Fruit fly (Drosophila melanogaster) whole organism, embryonic: ENCODE data around the gene CG42795.
A peak's percentile ranks its signal among the peaks of the same experiment; 100 is the strongest.

Experiments
- Antp ChIP-seq: fragments of 200-800 bp; sonication (Bioruptor generic); optimal IDR thresholded peaks from 3 replicates; lab custom pipeline; 2016; ENCODE audit warnings: missing biosample characterization, missing genetic modification characterization
- Atf-2 ChIP-seq: fragments of 200-800 bp; sonication (Bioruptor generic); optimal IDR thresholded peaks from 2 replicates; lab custom pipeline; 2016; ENCODE audit warnings: missing biosample characterization, missing genetic modification characterization
- CG10267 ChIP-seq: fragments of 200-800 bp; sonication (Bioruptor generic); optimal IDR thresholded peaks from 2 replicates; lab custom pipeline; 2018; ENCODE audit warnings: missing biosample characterization, mild to moderate bottlenecking, missing genetic modification characterization, moderate library complexity
- CG11093 ChIP-seq: fragments of 200-800 bp; sonication (Bioruptor generic); IDR thresholded peaks from 3 replicates; pipeline ENCODE4 v1.3.6; 2022; ENCODE audit warnings: missing biosample characterization, missing genetic modification characterization
- CG11723 ChIP-seq: fragments of 200-800 bp; sonication (Bioruptor generic); optimal IDR thresholded peaks from 2 replicates; lab custom pipeline; 2017; ENCODE audit warnings: missing biosample characterization, mild to moderate bottlenecking, missing genetic modification characterization
- CG12104 ChIP-seq: fragments of 200-800 bp; sonication (Bioruptor generic); optimal IDR thresholded peaks from 3 replicates; lab custom pipeline; 2016; ENCODE audit warnings: missing biosample characterization, missing genetic modification characterization
- CG13624 ChIP-seq: fragments of 200-800 bp; sonication (Bioruptor generic); optimal IDR thresholded peaks from 2 replicates; lab custom pipeline; 2016; ENCODE audit warnings: missing biosample characterization, missing genetic modification characterization
- CG13894 ChIP-seq: fragments of 200-800 bp; sonication (Bioruptor generic); optimal IDR thresholded peaks from 3 replicates; lab custom pipeline; 2018; ENCODE audit warnings: missing biosample characterization, mild to moderate bottlenecking, missing genetic modification characterization, moderate library complexity
- CG14965 ChIP-seq: fragments of 200-800 bp; sonication (Bioruptor generic); optimal IDR thresholded peaks from 2 replicates; lab custom pipeline; 2016; ENCODE audit warnings: missing biosample characterization, missing genetic modification characterization, borderline replicate concordance
- CG16813 ChIP-seq: fragments of 200-800 bp; sonication (Bioruptor generic); IDR thresholded peaks from 3 replicates; pipeline ENCODE4 v1.3.6; 2022; ENCODE audit warnings: missing biosample characterization, missing genetic modification characterization; ENCODE audit not compliant: partially characterized antibody
- CG17912 ChIP-seq: fragments of 200-800 bp; sonication (Bioruptor generic); optimal IDR thresholded peaks from 2 replicates; lab custom pipeline; 2018; ENCODE audit warnings: missing biosample characterization, mild to moderate bottlenecking, missing genetic modification characterization
- CG2116 ChIP-seq: fragments of 200-800 bp; sonication (Bioruptor generic); optimal IDR thresholded peaks from 3 replicates; lab custom pipeline; 2018; ENCODE audit warnings: missing biosample characterization, mild to moderate bottlenecking, missing genetic modification characterization
- CG2889 ChIP-seq: fragments of 200-800 bp; sonication (Bioruptor generic); IDR thresholded peaks from 3 replicates; pipeline ENCODE4 v1.3.6; 2022; ENCODE audit warnings: missing biosample characterization, missing genetic modification characterization
- CG3407 ChIP-seq: fragments of 200-800 bp; sonication (Bioruptor generic); optimal IDR thresholded peaks from 2 replicates; lab custom pipeline; 2018; ENCODE audit warnings: missing biosample characterization, mild to moderate bottlenecking, missing genetic modification characterization
- CG4404 ChIP-seq: fragments of 200-800 bp; sonication (Bioruptor generic); IDR thresholded peaks from 2 replicates; pipeline ENCODE4 v1.3.6; 2022; ENCODE audit warnings: missing biosample characterization, missing genetic modification characterization
- CG5180 ChIP-seq: fragments of 200-800 bp; sonication (Bioruptor generic); optimal IDR thresholded peaks from 3 replicates; lab custom pipeline; 2017; ENCODE audit warnings: missing biosample characterization, missing genetic modification characterization, mild to moderate bottlenecking, moderate library complexity, missing genetic modification reagents
- CG7271 ChIP-seq: fragments of 200-800 bp; sonication (Bioruptor generic); optimal IDR thresholded peaks from 2 replicates; lab custom pipeline; 2018; ENCODE audit warnings: missing biosample characterization, mild to moderate bottlenecking, missing genetic modification characterization, moderate library complexity
- CG7745 ChIP-seq: fragments of 200-800 bp; sonication (Bioruptor generic); optimal IDR thresholded peaks from 2 replicates; lab custom pipeline; 2018; ENCODE audit warnings: missing biosample characterization, mild to moderate bottlenecking, missing genetic modification characterization, moderate library complexity
- Deaf1 ChIP-seq: fragments of 200-800 bp; optimal IDR thresholded peaks from 3 replicates; lab custom pipeline; 2019; ENCODE audit warnings: missing biosample characterization, mild to moderate bottlenecking, missing genetic modification characterization, moderate library complexity
- HLHmδ ChIP-seq: fragments of 200-800 bp; sonication (Bioruptor generic); optimal IDR thresholded peaks from 2 replicates; lab custom pipeline; 2018; ENCODE audit warnings: missing biosample characterization, mild to moderate bottlenecking, missing genetic modification characterization, moderate library complexity
- HmgZ ChIP-seq: fragments of 200-800 bp; sonication (Bioruptor generic); optimal IDR thresholded peaks from 2 replicates; lab custom pipeline; 2018; ENCODE audit warnings: missing biosample characterization, mild to moderate bottlenecking, missing genetic modification characterization
- Hmx ChIP-seq: fragments of 200-800 bp; sonication (Bioruptor generic); optimal IDR thresholded peaks from 2 replicates; lab custom pipeline; 2016; ENCODE audit warnings: missing biosample characterization, missing genetic modification characterization
- Hr78 ChIP-seq, 2 experiments: fragments of 200-800 bp in 1 of 2; fragments of >200 bp in 1 of 2; sonication (Bioruptor generic) in 1 of 2; optimal IDR thresholded peaks; 2 replicates each; lab custom pipeline; 2017 to 2019; ENCODE audit warnings: missing biosample characterization in 2 of 2, missing genetic modification characterization in 2 of 2, mild to moderate bottlenecking in 1 of 2, moderate library complexity in 1 of 2
- Lhr ChIP-seq: fragments of 200-800 bp; sonication (Bioruptor generic); optimal IDR thresholded peaks from 3 replicates; lab custom pipeline; 2017; ENCODE audit warnings: mild to moderate bottlenecking, missing biosample characterization, missing genetic modification reagents, missing genetic modification characterization
- Mad ChIP-seq: fragments of 200-800 bp; sonication (Bioruptor generic); optimal IDR thresholded peaks from 2 replicates; lab custom pipeline; 2016; ENCODE audit warnings: missing biosample characterization, missing genetic modification characterization
- NFAT ChIP-seq: fragments of 200-800 bp; sonication (Bioruptor generic); IDR thresholded peaks from 2 replicates; pipeline ENCODE4 v1.3.6; 2022; ENCODE audit warnings: missing biosample characterization, missing genetic modification characterization
- Nf-YC ChIP-seq: fragments of 200-800 bp; optimal IDR thresholded peaks from 3 replicates; lab custom pipeline; 2019; ENCODE audit warnings: missing biosample characterization, mild to moderate bottlenecking, missing genetic modification characterization, moderate library complexity
- Optix ChIP-seq: fragments of 200-800 bp; sonication (Bioruptor generic); IDR thresholded peaks from 3 replicates; pipeline ENCODE4 v1.3.6; 2022; ENCODE audit warnings: missing biosample characterization, missing genetic modification characterization
- Trl ChIP-seq, 3 experiments: fragments of >200 bp in 2 of 3; fragments of 200-800 bp in 1 of 3; sonication (Bioruptor generic) in 1 of 3; optimal IDR thresholded peaks; 2 replicates in 1 of 3; 3 replicates in 2 of 3; lab custom pipeline; 2016 to 2017; ENCODE audit warnings: missing biosample characterization in 1 of 3, missing genetic modification characterization in 1 of 3
- ap ChIP-seq: fragments of 200-800 bp; sonication (Bioruptor generic); IDR thresholded peaks from 2 replicates; pipeline ENCODE4 v1.3.6; 2022; ENCODE audit warnings: missing biosample characterization, missing genetic modification characterization
- bsh ChIP-seq, 2 experiments: fragments of 200-800 bp; sonication (Bioruptor generic); optimal IDR thresholded peaks; 2 replicates each; lab custom pipeline; 2017 to 2018; ENCODE audit warnings: mild to moderate bottlenecking in 2 of 2, missing biosample characterization in 2 of 2, missing genetic modification characterization in 2 of 2, moderate library complexity in 1 of 2
- cad ChIP-seq: fragments of >200 bp; optimal IDR thresholded peaks from 2 replicates; lab custom pipeline; 2017; ENCODE audit warnings: missing biosample characterization, missing genetic modification characterization
- croc ChIP-seq: fragments of 200-800 bp; sonication (Bioruptor generic); conservative IDR thresholded peaks from 3 replicates; pipeline ENCODE4 v1.3.6; 2022; ENCODE audit warnings: missing biosample characterization, missing genetic modification characterization
- crp ChIP-seq, 2 experiments: fragments of 200-800 bp; sonication (Bioruptor generic); optimal IDR thresholded peaks; 2 replicates in 1 of 2; 3 replicates in 1 of 2; lab custom pipeline; 2017; ENCODE audit warnings: missing biosample characterization in 2 of 2, missing genetic modification characterization in 2 of 2, mild to moderate bottlenecking in 1 of 2, moderate library complexity in 1 of 2
- disco-r ChIP-seq: fragments of 200-800 bp; sonication (Bioruptor generic); optimal IDR thresholded peaks from 2 replicates; lab custom pipeline; 2016; ENCODE audit warnings: missing biosample characterization, missing genetic modification characterization
- fd102C ChIP-seq: fragments of 200-800 bp; sonication (Bioruptor generic); optimal IDR thresholded peaks from 2 replicates; lab custom pipeline; 2018; ENCODE audit warnings: missing biosample characterization, mild to moderate bottlenecking, missing genetic modification characterization, moderate library complexity
- fd3F ChIP-seq: fragments of 200-800 bp; sonication (Bioruptor generic); optimal IDR thresholded peaks from 2 replicates; lab custom pipeline; 2018; ENCODE audit warnings: missing biosample characterization, mild to moderate bottlenecking, missing genetic modification characterization, moderate library complexity
- gem ChIP-seq: fragments of 200-800 bp; sonication (Bioruptor generic); optimal IDR thresholded peaks from 2 replicates; lab custom pipeline; 2019; ENCODE audit warnings: missing biosample characterization, mild to moderate bottlenecking, missing genetic modification characterization, moderate library complexity
- hbn ChIP-seq: fragments of 200-800 bp; sonication (Bioruptor generic); IDR thresholded peaks from 2 replicates; pipeline ENCODE4 v1.3.6; 2022; ENCODE audit warnings: missing biosample characterization, missing genetic modification characterization; ENCODE audit not compliant: partially characterized antibody
- hth ChIP-seq: fragments of >200 bp; optimal IDR thresholded peaks from 2 replicates; lab custom pipeline; 2017; ENCODE audit warnings: inconsistent platforms
- jigr1 ChIP-seq: fragments of 200-800 bp; sonication (Bioruptor generic); IDR thresholded peaks from 3 replicates; pipeline ENCODE4 v1.3.6; 2022; ENCODE audit warnings: missing biosample characterization, missing genetic modification characterization
- nerfin-2 ChIP-seq: fragments of 200-800 bp; sonication (Bioruptor generic); IDR thresholded peaks from 2 replicates; pipeline ENCODE4 v1.3.6; 2022; ENCODE audit warnings: missing biosample characterization, missing genetic modification characterization; ENCODE audit not compliant: partially characterized antibody
- onecut ChIP-seq: fragments of 200-800 bp; sonication (Bioruptor generic); IDR thresholded peaks from 2 replicates; pipeline ENCODE4 v1.3.6; 2022; ENCODE audit warnings: missing biosample characterization, missing genetic modification characterization
- rib ChIP-seq: fragments of 200-800 bp; sonication (Bioruptor generic); IDR thresholded peaks from 2 replicates; pipeline ENCODE4 v1.3.6; 2022; ENCODE audit warnings: missing biosample characterization, missing genetic modification characterization
- shn ChIP-seq: fragments of 200-800 bp; sonication (Bioruptor generic); optimal IDR thresholded peaks from 3 replicates; lab custom pipeline; 2016; ENCODE audit warnings: missing biosample characterization, missing genetic modification characterization
- sim ChIP-seq: fragments of 200-800 bp; sonication (Bioruptor generic); IDR thresholded peaks from 2 replicates; pipeline ENCODE4 v1.3.6; 2022; ENCODE audit warnings: missing biosample characterization, missing genetic modification characterization
- tgo ChIP-seq: fragments of 200-800 bp; sonication (Bioruptor generic); IDR thresholded peaks from 3 replicates; pipeline ENCODE4 v1.3.6; 2022; ENCODE audit warnings: missing biosample characterization, missing genetic modification characterization
- zfh1 ChIP-seq: fragments of 200-800 bp; sonication (Bioruptor generic); IDR thresholded peaks from 3 replicates; pipeline ENCODE4 v1.3.6; 2022; ENCODE audit warnings: missing biosample characterization, missing genetic modification characterization

The CG42795 gene

dm6 chr3R:10266624-10267492 is 41.4 kb downstream of the CG42795 start (continued):
- TF ChIP-seq CG16813 (GFP tag; lab: Robert Waterston, UW) (no peak), Deaf1 (tag; lab: Kevin White, UChicago) (no peak), Atf-2 (GFP tag; lab: Kevin White, UChicago) (no peak), Antp (GFP tag; lab: Kevin White, UChicago) (no peak), hth (no peak), crp (GFP tag; optimal IDR thresholded peaks at IDR 0.05; lab: Kevin White, UChicago) (peak in 1 of 2 experiments; percentile 38), CG4404 (GFP tag; lab: Robert Waterston, UW) (no peak), CG13894 (tag; lab: Kevin White, UChicago) (no peak), shn (GFP tag; lab: Kevin White, UChicago) (no peak), gem (tag; lab: Kevin White, UChicago) (peak; percentile 26), Optix (GFP tag; lab: Robert Waterston, UW) (no peak), CG10267 (tag; lab: Kevin White, UChicago) (no peak), Trl (optimal IDR thresholded peaks at IDR 0.05; lab: Kevin White, UChicago) (peak; percentile 41 to 53), Trl (GFP tag; optimal IDR thresholded peaks at IDR 0.05; lab: Kevin White, UChicago) (no peak), CG11723 (GFP tag; lab: Kevin White, UChicago) (no peak), Nf-YC (tag; lab: Kevin White, UChicago) (no peak), CG11093 (GFP tag; lab: Robert Waterston, UW) (no peak), CG2116 (no peak), CG2889 (GFP tag; lab: Robert Waterston, UW) (no peak), zfh1 (GFP tag; lab: Robert Waterston, UW) (peak; percentile 32; the same call in 1 of the 3 replicates), CG12104 (GFP tag; lab: Kevin White, UChicago) (no peak), Lhr (no peak), CG17912 (no peak), HmgZ (tag; lab: Kevin White, UChicago) (no peak), hbn (0 out of 2 replicates have a peak, but pooled peaks have one; percentile 25), Hmx (GFP tag; lab: Kevin White, UChicago) (no peak), cad (no peak), disco-r (no peak), CG7271 (no peak), nerfin-2 (GFP tag; lab: Robert Waterston, UW) (no peak), jigr1 (GFP tag; lab: Robert Waterston, UW) (no peak), CG13624 (GFP tag; lab: Kevin White, UChicago) (no peak), croc (GFP tag; lab: Robert Waterston, UW) (no peak), bsh (GFP tag; optimal IDR thresholded peaks at IDR 0.05; lab: Kevin White, UChicago) (no peak), fd3F (no peak), onecut (no peak), CG14965 (no peak), NFAT (GFP tag; lab: Robert Waterston, UW) (no peak), Mad (GFP tag; lab: Kevin White, UChicago) (no peak), sim (no peak), HLHmδ (GFP tag; lab: Kevin White, UChicago) (no peak), CG7745 (tag; lab: Kevin White, UChicago) (no peak), fd102C (GFP tag; lab: Kevin White, UChicago) (no peak), tgo (peak; percentile 15; the same call in 1 of the 3 replicates), ap (GFP tag; lab: Robert Waterston, UW) (no peak), CG5180 (GFP tag; lab: Kevin White, UChicago) (no peak), Hr78 (GFP tag; optimal IDR thresholded peaks at IDR 0.05; lab: Kevin White, UChicago) (no peak), rib (GFP tag; lab: Robert Waterston, UW) (no peak), CG3407 (no peak)
